Fruit fly (Drosophila melanogaster): Measurements from ENCODE around the gene loh.

The loh gene

DNA sequence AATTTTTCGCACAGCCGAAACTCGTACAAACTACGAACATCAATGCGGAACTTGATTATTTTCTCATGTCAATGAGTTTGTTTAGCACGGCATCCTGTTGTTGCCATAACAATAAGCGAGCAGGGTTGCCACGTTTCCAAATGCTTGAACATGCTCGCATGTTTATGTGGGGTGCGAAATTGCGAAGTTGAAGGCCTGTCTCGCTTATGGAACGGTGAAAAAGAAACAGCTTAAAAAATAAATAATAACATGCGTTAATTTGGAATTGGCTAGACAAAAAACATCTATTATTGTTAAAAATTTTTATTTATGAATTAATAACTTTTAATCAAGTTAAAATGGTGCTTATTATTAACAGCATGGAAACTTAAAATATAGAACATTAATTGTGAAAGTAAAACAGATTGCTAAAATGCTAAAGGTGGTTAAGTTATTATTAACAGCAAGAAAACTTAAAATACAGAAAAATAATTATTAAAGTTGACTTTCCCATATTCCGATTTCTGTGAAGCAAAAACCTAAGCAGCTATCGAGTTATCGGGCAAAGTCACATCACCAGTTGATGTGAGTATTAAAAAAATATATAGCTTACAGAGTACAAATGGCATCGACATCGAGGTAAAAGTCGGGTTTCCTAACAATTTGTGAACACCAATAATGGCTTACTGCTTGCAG is 11.4 kb upstream of the loh start, which contains the start of the genes Bug22 and TfIIB:
TSS of gene Bug22 (minus strand) at position 117 of the 675 bp plus-strand sequence.
TSS of gene TfIIB (plus strand) at position 537 of the 675 bp plus-strand sequence.
- peak; percentile 75 for TF ChIP-seq CG7101 (tag; optimal IDR thresholded peaks at IDR 0.05)
- peak; percentile 30 for TF ChIP-seq ovo (GFP tag; optimal IDR thresholded peaks at IDR 0.05)
- TF ChIP-seq Mnt (GFP tag; optimal IDR thresholded peaks at IDR 0.05) = peak; percentile 86
- TF ChIP-seq CG7045 (GFP tag; optimal IDR thresholded peaks at IDR 0.05) = peak; percentile 66
- TF ChIP-seq tj (GFP tag; optimal IDR thresholded peaks at IDR 0.05) = peak; percentile 40
- TF ChIP-seq bab1 (GFP tag; optimal IDR thresholded peaks at IDR 0.05) = peak; percentile 2
- TF ChIP-seq CG5204 (GFP tag; optimal IDR thresholded peaks at IDR 0.05) = no peak
- TF ChIP-seq CG33017 (tag; optimal IDR thresholded peaks at IDR 0.05) = peak; percentile 53
- TF ChIP-seq Clk (GFP tag; optimal IDR thresholded peaks at IDR 0.05) = peak; percentile 24
- peak; percentile 64 for TF ChIP-seq CG12768 (GFP tag; optimal IDR thresholded peaks at IDR 0.05)
- peak; percentile 83 for TF ChIP-seq CG11617 (GFP tag; optimal IDR thresholded peaks at IDR 0.05)
- peak; percentile 63 for TF ChIP-seq CG1620 (GFP tag; optimal IDR thresholded peaks at IDR 0.05)
- peak; percentile 50 for TF ChIP-seq Crg-1 (GFP tag; optimal IDR thresholded peaks at IDR 0.05)
- TF ChIP-seq cnc (optimal IDR thresholded peaks at IDR 0.05) = no peak
- TF ChIP-seq Hr96 (GFP tag; optimal IDR thresholded peaks at IDR 0.05) = no peak
- peak; percentile 93 for TF ChIP-seq CG14711 (tag; optimal IDR thresholded peaks at IDR 0.05)
- peak; percentile 42 for TF ChIP-seq pad (GFP tag; optimal IDR thresholded peaks at IDR 0.05)
- TF ChIP-seq cic (GFP tag; optimal IDR thresholded peaks at IDR 0.05) = no peak
- no peak for TF ChIP-seq kay (GFP tag; ENCODE audit: borderline replicate concordance)
- no peak for TF ChIP-seq toe (GFP tag; optimal IDR thresholded peaks at IDR 0.05)

DNA sequence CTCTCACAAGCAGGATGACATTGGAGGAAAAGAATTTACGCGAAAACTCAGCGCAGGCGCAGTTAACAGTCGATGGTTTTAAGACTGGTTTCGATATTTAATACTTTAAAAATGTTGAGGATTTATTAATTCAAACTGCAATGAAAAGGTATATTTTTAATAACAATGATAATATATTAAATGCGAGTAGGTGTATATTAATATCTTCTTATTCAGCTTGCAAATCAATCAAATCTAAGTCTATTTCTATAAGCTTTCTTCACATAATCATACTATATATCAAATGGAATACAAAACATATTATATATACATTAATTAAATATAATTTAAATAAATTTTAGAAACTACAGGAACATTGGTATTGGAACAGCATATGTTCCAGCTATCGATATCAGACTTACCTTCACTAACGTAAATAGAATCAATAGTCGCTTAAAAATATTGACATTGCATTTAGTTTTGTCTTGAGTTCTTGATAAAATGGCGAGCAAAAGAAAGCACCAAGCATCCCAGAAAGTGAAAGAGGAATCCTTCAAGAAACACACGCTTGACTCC is 6.7 kb upstream of the loh start, which contains the start of the genes TBC1D16 and holn1:
TSS of gene TBC1D16 (minus strand) at position 51 of the 555 bp plus-strand sequence.
TSS of gene holn1 (plus strand) at position 390 of the 555 bp plus-strand sequence.
- TF ChIP-seq toe (GFP tag; optimal IDR thresholded peaks at IDR 0.05) (no peak), CG14711 (tag; optimal IDR thresholded peaks at IDR 0.05) (peak; percentile 21), CG12768 (GFP tag; optimal IDR thresholded peaks at IDR 0.05) (no peak), Mnt (GFP tag; optimal IDR thresholded peaks at IDR 0.05) (no peak), Hr96 (GFP tag; optimal IDR thresholded peaks at IDR 0.05) (no peak), CG7045 (GFP tag; optimal IDR thresholded peaks at IDR 0.05) (no peak), CG7101 (tag; optimal IDR thresholded peaks at IDR 0.05) (peak; percentile 35), CG5204 (GFP tag; optimal IDR thresholded peaks at IDR 0.05) (no peak), Crg-1 (GFP tag; optimal IDR thresholded peaks at IDR 0.05) (no peak)

DNA sequence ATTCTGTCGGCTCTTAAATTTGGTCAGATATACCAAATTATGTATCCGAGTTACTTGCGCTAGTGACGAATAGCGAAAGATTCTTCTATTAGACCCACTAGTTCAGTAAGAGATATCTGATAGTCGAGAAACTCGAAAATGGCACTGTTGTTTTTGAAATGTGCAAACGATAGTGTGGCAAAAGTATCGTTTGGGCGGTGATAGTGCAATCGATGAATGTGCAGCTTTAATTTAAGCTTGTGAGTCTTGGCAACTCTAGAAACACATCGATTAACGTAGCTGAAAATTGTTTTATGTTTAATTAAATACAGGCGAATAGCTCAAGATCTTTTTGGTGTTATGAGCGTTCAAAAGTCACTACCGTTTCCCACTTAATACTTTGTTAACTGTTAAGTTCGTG is 5.0 kb upstream of the loh start, which contains the start of gene STUB1:
TSS of gene STUB1 (plus strand) at position 232 of the 400 bp plus-strand sequence.
- TF ChIP-seq CG14711 (tag; optimal IDR thresholded peaks at IDR 0.05) = peak; percentile 95
- TF ChIP-seq bab1 (GFP tag; optimal IDR thresholded peaks at IDR 0.05) = peak; percentile 71
- TF ChIP-seq CG11617 (GFP tag; optimal IDR thresholded peaks at IDR 0.05) = no peak

DNA sequence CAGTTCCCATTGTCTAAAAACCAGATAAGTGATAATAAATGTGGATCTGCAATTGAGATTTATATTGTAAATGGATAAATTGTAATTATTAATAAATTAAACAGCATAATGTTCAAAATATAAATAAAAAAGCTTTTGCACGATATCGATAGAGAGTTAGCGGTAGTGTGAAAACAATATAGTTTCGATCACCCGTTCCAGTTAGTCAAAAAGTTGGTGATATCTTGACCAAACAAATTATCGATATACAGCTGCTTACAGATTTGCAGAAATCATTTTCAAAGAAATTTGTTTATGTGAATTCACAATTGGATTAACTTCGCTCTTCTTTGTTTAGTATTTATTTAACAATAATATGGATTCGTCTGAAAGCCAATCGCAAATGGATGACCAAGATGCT is 3.2 kb upstream of the loh start, which contains the start of gene Nse4:
TSS of gene Nse4 (plus strand) at position 267 of the 400 bp plus-strand sequence.
- TF ChIP-seq CG11617 (GFP tag; optimal IDR thresholded peaks at IDR 0.05) = no peak
- no peak for TF ChIP-seq CG12768 (GFP tag; optimal IDR thresholded peaks at IDR 0.05)
- no peak for TF ChIP-seq cnc (optimal IDR thresholded peaks at IDR 0.05)
- TF ChIP-seq CG7045 (GFP tag; optimal IDR thresholded peaks at IDR 0.05) = no peak
- TF ChIP-seq bab1 (GFP tag; optimal IDR thresholded peaks at IDR 0.05) = no peak
- TF ChIP-seq CG5204 (GFP tag; optimal IDR thresholded peaks at IDR 0.05) = no peak
- TF ChIP-seq CG14711 (tag; optimal IDR thresholded peaks at IDR 0.05) = no peak
- TF ChIP-seq cic (GFP tag; optimal IDR thresholded peaks at IDR 0.05) = no peak
- no peak for TF ChIP-seq pad (GFP tag; optimal IDR thresholded peaks at IDR 0.05)
- TF ChIP-seq Mnt (GFP tag; optimal IDR thresholded peaks at IDR 0.05) = no peak
- TF ChIP-seq Clk (GFP tag; optimal IDR thresholded peaks at IDR 0.05) = no peak
- TF ChIP-seq tj (GFP tag; optimal IDR thresholded peaks at IDR 0.05) = no peak
- no peak for TF ChIP-seq toe (GFP tag; optimal IDR thresholded peaks at IDR 0.05)
- TF ChIP-seq CG1620 (GFP tag; optimal IDR thresholded peaks at IDR 0.05) = no peak

DNA sequence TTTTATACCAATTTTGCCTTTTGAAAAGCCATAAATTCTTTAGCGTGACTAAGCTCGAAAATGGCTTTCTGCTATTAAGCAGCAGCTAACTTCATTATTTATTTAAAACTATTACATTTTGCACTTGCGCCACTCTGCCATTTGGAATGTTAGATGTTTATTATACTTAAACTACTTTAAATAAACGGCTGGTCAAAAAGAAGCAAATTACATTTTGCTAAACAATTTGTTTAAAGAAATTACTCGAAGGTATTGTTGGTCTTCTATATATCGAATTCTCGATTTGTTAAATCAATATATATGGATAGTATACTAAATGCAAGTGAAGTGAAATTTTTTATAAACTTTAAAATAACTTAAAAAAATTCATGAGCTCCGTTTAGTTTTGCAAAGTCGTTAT is 10.0 kb downstream of the loh start, which contains the start of gene ppk10:
TSS of gene ppk10 (minus strand) at position 101 of the 400 bp plus-strand sequence.
- TF ChIP-seq CG1620 (GFP tag; optimal IDR thresholded peaks at IDR 0.05) (no peak), CG5204 (GFP tag; optimal IDR thresholded peaks at IDR 0.05) (no peak), cic (GFP tag; optimal IDR thresholded peaks at IDR 0.05) (no peak), cnc (optimal IDR thresholded peaks at IDR 0.05) (no peak), Crg-1 (GFP tag; optimal IDR thresholded peaks at IDR 0.05) (no peak), toe (GFP tag; optimal IDR thresholded peaks at IDR 0.05) (no peak), bab1 (GFP tag; optimal IDR thresholded peaks at IDR 0.05) (no peak), Mnt (GFP tag; optimal IDR thresholded peaks at IDR 0.05) (no peak), CG33017 (tag; optimal IDR thresholded peaks at IDR 0.05) (no peak)

DNA sequence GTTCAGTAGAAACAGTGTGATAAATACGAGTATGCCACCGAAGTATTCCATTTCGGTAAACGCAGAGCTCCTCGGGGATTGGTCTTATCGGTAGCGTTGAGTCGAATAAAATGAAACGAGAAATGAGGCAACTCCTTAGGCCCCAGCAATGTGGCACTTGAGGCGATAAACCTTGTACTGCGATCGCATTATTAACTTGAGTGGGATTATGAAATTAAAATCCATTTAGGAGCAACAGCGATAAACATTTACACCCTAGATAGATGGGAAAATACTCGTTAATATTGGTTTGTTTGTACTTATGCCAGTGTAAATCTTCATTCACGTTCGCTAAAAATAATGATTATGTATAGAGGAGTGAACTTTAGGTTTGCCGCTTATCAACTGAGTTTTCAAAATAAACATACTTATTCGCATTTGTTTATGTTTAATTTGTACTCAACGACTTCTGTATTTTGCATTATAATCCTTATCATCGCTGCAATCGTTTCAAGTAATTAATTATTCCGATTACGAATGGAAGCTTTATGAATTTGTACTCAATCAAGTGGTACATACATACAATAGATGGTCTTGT is 13.7 kb downstream of the loh start:
- TF ChIP-seq CG7045 (GFP tag; optimal IDR thresholded peaks at IDR 0.05) = no peak
- peak; percentile 52 for TF ChIP-seq cic (GFP tag; optimal IDR thresholded peaks at IDR 0.05)

Data from whole organism, adult.